Worm (Caenorhabditis elegans): Measurements from ENCODE around the gene rpn-3.

DNA sequence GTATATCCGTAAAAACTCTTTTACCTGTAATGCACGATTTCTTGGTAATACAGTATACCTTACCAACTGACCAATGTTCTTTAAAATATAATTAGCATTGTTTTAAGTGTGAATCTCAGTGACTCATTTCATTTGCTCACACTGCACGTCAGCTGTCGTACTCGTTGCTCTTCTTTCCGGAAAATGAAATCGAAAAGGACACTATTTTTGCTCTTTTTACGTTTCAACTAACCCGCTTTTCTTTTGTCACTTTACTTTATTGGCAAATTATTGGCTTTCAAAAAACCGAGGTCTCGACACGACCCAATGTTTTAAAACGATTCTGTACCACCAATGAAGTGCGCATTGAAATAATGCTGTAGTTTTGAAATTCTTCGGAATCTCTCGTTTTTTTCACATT lies 33.2 kb downstream of the rpn-3 start, which contains the start of gene F42H10.6:
- TF ChIP-seq ceh-36 (tag; optimal IDR thresholded peaks at IDR 0.05) (no peak), scrt-1 (GFP tag; IDR thresholded peaks at IDR 0.05) (no peak), pes-1 (GFP tag; IDR thresholded peaks at IDR 0.05) (no peak), flt-1 (GFP tag; IDR thresholded peaks at IDR 0.05) (no peak), ama-1 (optimal IDR thresholded peaks at IDR 0.05) (no peak), B0310.2 (tag; optimal IDR thresholded peaks at IDR 0.05) (no peak), aly-1 (tag; optimal IDR thresholded peaks at IDR 0.05) (no peak), ceh-13 (GFP tag; optimal IDR thresholded peaks at IDR 0.05) (no peak), hmg-4 (GFP tag; optimal IDR thresholded peaks at IDR 0.05) (no peak), tbx-11 (GFP tag; IDR thresholded peaks at IDR 0.05) (no peak), hmbx-1 (tag; optimal IDR thresholded peaks at IDR 0.05) (no peak), tbx-37 (GFP tag; conservative IDR thresholded peaks at IDR 0.05) (no peak), F13C5.2 (tag; optimal IDR thresholded peaks at IDR 0.05) (no peak), sea-1 (GFP tag; conservative IDR thresholded peaks at IDR 0.05) (no peak)
